Fruit fly (Drosophila melanogaster): ENCODE measurements around the gene CG15020.

The CG15020 gene

DNA sequence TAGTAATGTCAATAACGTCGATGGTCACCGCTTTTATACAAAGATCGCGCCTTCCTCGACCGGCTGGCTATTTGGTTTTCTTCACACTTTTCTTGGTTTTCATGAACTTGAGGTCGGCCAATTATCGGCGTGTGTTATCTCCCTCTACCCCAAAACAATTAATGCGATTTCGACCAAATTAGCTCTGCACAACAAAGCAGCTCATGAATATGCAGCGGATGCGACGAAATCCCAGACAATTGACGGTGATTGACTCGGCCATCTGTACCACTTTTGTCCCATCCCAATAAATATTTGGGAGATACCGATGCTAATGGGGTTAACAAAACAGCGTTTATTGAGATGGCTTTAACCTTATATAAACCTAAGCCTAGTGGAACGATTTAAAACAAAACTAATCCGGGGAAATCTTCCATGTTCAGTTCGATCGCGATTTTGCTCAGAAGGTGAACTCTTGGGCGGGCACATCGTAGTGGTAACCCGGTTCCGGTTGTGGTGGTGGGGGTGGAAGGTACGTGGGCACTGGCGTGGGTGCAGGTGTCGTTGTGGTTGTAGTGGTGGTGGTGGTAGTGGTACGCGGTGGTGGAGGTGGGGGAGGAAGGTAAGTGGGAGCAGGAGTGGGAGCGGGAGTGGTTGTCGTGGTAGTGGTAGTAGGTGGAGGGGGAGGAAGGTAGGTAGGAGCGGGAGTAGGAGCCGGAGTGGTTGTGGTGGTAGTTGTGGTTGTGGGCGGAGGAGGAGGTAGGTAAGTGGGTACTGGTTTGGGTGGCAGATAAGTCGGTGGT is 39.0 kb downstream of the CG15020 start, which contains the start of gene CG15022:
CG15022 (minus strand) TSS at position 11 of the 782 bp plus-strand sequence.
- TF ChIP-seq CG11617 (GFP tag; optimal IDR thresholded peaks at IDR 0.05) (no peak), toe (GFP tag; optimal IDR thresholded peaks at IDR 0.05) (no peak), ovo (GFP tag; optimal IDR thresholded peaks at IDR 0.05) (no peak), CG7101 (tag; optimal IDR thresholded peaks at IDR 0.05) (no peak), CG1620 (GFP tag; optimal IDR thresholded peaks at IDR 0.05) (no peak), tj (GFP tag; optimal IDR thresholded peaks at IDR 0.05) (no peak), kay (GFP tag; ENCODE audit: borderline replicate concordance) (no peak), Hr96 (GFP tag; optimal IDR thresholded peaks at IDR 0.05) (no peak), pad (GFP tag; optimal IDR thresholded peaks at IDR 0.05) (no peak), bab1 (GFP tag; optimal IDR thresholded peaks at IDR 0.05) (no peak), Crg-1 (GFP tag; optimal IDR thresholded peaks at IDR 0.05) (no peak), Mnt (GFP tag; optimal IDR thresholded peaks at IDR 0.05) (no peak), CG7045 (GFP tag; optimal IDR thresholded peaks at IDR 0.05) (no peak), cnc (optimal IDR thresholded peaks at IDR 0.05) (no peak), CG33017 (tag; optimal IDR thresholded peaks at IDR 0.05) (no peak), Clk (GFP tag; optimal IDR thresholded peaks at IDR 0.05) (no peak)

DNA sequence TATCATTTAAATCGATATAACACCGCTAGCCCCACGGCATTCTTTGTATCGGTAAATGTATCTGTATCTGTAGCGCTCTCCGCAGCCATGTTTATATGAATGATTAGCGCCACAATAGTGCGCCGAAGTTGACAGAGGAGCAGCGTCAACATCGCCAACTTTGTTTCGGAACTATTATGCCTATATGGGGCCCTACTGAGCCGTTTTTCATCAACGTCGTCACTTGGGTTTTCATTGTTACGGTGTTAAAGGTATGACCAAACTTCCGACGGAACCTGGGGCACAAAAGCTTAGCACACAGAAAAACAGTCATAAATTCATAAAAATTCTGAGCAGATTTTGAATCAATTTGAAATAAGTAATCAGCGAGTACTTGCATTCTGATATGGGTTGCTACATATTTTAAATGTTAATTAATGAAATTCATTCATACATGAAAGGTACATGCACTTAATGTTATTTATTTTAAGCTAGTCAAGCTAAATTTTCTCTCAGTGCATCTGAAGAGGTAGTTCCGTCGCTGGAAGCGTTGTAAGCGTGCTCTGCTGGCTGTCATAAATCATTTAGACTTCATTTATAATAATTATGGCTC is 40.1 kb downstream of the CG15020 start, which contains the start of gene CG15023:
CG15023 (minus strand) TSS at position 51 of the 592 bp plus-strand sequence.
- TF ChIP-seq Clk (GFP tag; optimal IDR thresholded peaks at IDR 0.05) = no peak

DNA sequence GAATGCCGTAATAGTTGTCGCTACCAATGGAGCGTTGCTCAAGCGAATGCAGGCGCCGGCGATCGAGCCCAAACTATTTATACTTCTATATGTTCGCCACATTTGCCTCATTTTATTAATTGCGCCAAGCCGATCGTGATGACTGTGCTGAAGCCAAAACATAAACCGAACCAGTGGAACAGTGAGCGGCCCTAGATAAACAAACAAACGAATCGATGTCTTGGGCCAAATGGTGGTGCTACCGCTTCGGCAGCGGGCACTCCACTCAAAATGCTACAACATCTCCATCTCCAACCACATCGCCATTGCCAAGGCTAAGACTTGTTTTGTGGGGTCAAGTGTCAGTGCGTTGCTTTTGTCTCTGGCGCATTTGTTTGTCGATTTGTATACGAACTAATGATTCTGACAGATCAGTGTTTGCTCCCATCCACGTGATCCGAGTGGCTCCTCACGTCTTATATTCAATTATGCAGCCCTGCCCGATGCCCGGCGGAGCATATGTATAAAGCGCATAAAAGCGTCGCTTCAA is 42.4 kb downstream of the CG15020 start, which contains the start of gene CG15024:
CG15024 (minus strand) TSS at position 51 of the 529 bp plus-strand sequence.
- no peak for TF ChIP-seq ovo (GFP tag; optimal IDR thresholded peaks at IDR 0.05)
- TF ChIP-seq CG1620 (GFP tag; optimal IDR thresholded peaks at IDR 0.05) = no peak
- TF ChIP-seq toe (GFP tag; optimal IDR thresholded peaks at IDR 0.05) = no peak
- TF ChIP-seq Crg-1 (GFP tag; optimal IDR thresholded peaks at IDR 0.05) = no peak
- TF ChIP-seq CG11617 (GFP tag; optimal IDR thresholded peaks at IDR 0.05) = no peak
- no peak for TF ChIP-seq cic (GFP tag; optimal IDR thresholded peaks at IDR 0.05)
- no peak for TF ChIP-seq Clk (GFP tag; optimal IDR thresholded peaks at IDR 0.05)
- TF ChIP-seq CG14711 (tag; optimal IDR thresholded peaks at IDR 0.05) = no peak
- no peak for TF ChIP-seq pad (GFP tag; optimal IDR thresholded peaks at IDR 0.05)
- TF ChIP-seq CG12768 (GFP tag; optimal IDR thresholded peaks at IDR 0.05) = no peak
- no peak for TF ChIP-seq kay (GFP tag; ENCODE audit: borderline replicate concordance)
- TF ChIP-seq tj (GFP tag; optimal IDR thresholded peaks at IDR 0.05) = no peak
- no peak for TF ChIP-seq CG5204 (GFP tag; optimal IDR thresholded peaks at IDR 0.05)
- TF ChIP-seq Mnt (GFP tag; optimal IDR thresholded peaks at IDR 0.05) = no peak
- no peak for TF ChIP-seq Hr96 (GFP tag; optimal IDR thresholded peaks at IDR 0.05)

DNA sequence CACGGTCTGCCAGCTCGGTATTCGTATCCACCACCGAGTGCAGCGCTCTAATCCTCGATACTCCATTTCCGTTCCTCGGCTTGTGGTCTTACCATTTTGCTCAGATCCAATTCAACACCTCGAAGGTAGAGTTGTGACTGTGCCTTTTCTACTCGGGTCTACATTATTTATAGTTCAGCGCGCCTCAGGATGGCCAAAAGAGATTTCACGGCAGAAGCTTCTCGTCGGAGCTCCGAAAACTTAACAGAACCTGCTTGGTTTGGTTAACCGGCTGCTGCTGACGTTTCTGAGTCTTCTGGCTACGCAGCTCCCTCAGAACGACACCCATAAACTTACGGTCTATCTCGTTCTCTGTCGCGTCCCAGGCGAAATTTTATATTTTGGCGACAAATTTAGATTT is 45.1 kb downstream of the CG15020 start, which contains the start of gene CG32241:
CG32241 (minus strand) TSS at position 101 of the 400 bp plus-strand sequence.
- TF ChIP-seq CG11617 (GFP tag; optimal IDR thresholded peaks at IDR 0.05) (no peak), kay (GFP tag; ENCODE audit: borderline replicate concordance) (no peak), CG33017 (tag; optimal IDR thresholded peaks at IDR 0.05) (no peak)

DNA sequence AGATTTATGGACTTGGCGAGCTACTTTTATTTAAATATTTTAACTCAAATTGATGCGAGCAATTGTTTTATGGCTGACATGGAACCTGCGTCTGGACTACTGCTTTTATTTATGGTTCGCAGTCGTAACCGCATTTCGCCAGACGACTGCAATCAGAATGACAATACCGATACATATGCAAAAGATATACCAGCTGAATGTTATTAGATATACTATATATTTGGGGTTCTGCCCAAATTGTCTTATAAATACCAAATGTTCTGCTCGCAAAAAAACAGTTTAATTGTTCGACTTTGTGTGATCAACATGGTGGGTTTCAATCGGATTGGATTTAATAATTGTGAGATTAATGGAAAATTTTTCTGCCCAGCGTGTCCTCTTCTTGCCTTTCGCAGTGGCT is 48.2 kb downstream of the CG15020 start, which contains the start of gene CG32249:
CG32249 (plus strand) TSS at position 301 of the 400 bp plus-strand sequence.
- TF ChIP-seq kay (GFP tag; ENCODE audit: borderline replicate concordance) = peak; percentile 33
- TF ChIP-seq Clk (GFP tag; optimal IDR thresholded peaks at IDR 0.05) = no peak

DNA sequence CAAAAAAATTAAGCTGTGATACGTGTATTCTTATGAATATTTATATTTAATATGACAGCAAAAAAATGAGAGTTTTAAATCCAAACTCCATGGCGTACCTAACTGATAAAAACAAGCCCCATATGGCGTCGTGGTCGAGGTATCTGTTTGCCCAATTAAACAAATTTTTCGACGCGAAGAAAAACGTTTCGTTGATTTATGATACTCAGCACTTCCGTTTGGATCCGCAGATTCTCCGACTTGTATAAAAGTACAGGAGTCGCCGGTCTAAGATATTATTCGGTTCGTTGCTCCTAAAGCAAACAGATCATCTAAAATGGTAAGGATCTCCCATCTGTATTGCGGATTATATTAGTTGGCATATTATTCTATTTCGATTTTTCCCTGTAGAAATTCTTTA is 50.0 kb downstream of the CG15020 start, which contains the start of gene CG32248:
CG32248 (plus strand) TSS at position 301 of the 400 bp plus-strand sequence.
- no peak for TF ChIP-seq CG12768 (GFP tag; optimal IDR thresholded peaks at IDR 0.05)
- no peak for TF ChIP-seq CG7101 (tag; optimal IDR thresholded peaks at IDR 0.05)
- TF ChIP-seq ovo (GFP tag; optimal IDR thresholded peaks at IDR 0.05) = no peak
- TF ChIP-seq CG7045 (GFP tag; optimal IDR thresholded peaks at IDR 0.05) = no peak
- TF ChIP-seq toe (GFP tag; optimal IDR thresholded peaks at IDR 0.05) = no peak
- TF ChIP-seq Hr96 (GFP tag; optimal IDR thresholded peaks at IDR 0.05) = no peak
- TF ChIP-seq cnc (optimal IDR thresholded peaks at IDR 0.05) = no peak
- no peak for TF ChIP-seq CG5204 (GFP tag; optimal IDR thresholded peaks at IDR 0.05)
- TF ChIP-seq Crg-1 (GFP tag; optimal IDR thresholded peaks at IDR 0.05) = no peak
- TF ChIP-seq cic (GFP tag; optimal IDR thresholded peaks at IDR 0.05) = no peak
- no peak for TF ChIP-seq Mnt (GFP tag; optimal IDR thresholded peaks at IDR 0.05)
- TF ChIP-seq CG1620 (GFP tag; optimal IDR thresholded peaks at IDR 0.05) = no peak
- no peak for TF ChIP-seq kay (GFP tag; ENCODE audit: borderline replicate concordance)
- TF ChIP-seq CG11617 (GFP tag; optimal IDR thresholded peaks at IDR 0.05) = no peak
- TF ChIP-seq tj (GFP tag; optimal IDR thresholded peaks at IDR 0.05) = no peak
- TF ChIP-seq pad (GFP tag; optimal IDR thresholded peaks at IDR 0.05) = no peak
- no peak for TF ChIP-seq bab1 (GFP tag; optimal IDR thresholded peaks at IDR 0.05)
- TF ChIP-seq CG14711 (tag; optimal IDR thresholded peaks at IDR 0.05) = no peak
- no peak for TF ChIP-seq CG33017 (tag; optimal IDR thresholded peaks at IDR 0.05)
- no peak for TF ChIP-seq Clk (GFP tag; optimal IDR thresholded peaks at IDR 0.05)
